Fruit fly (Drosophila melanogaster): Measurements from ENCODE around the gene Ube4A.

The Ube4A gene

dm6 chr2L:6610683-6611373 is 47.5 kb upstream of the Ube4A start, which contains the start of gene CG11050 (continued):
- TF ChIP-seq CG13894 (tag; optimal IDR thresholded peaks at IDR 0.05) (peak; percentile 73), caup (GFP tag; optimal IDR thresholded peaks at IDR 0.05; ENCODE audit: severe bottlenecking) (peak; percentile 65), gro (GFP tag; optimal IDR thresholded peaks at IDR 0.05) (peak; percentile 95), CG4854 (GFP tag; optimal IDR thresholded peaks at IDR 0.05) (peak; percentile 48), CG11695 (GFP tag; IDR thresholded peaks at IDR 0.05) (0 out of 3 replicates have a peak, but pooled peaks have one; percentile 37), CG3838 (GFP tag; optimal IDR thresholded peaks at IDR 0.05) (peak; percentile 31), HLH3B (GFP tag; IDR thresholded peaks at IDR 0.05) (peak; percentile 67), NFAT (GFP tag; IDR thresholded peaks at IDR 0.05) (peak; percentile 81), sc (optimal IDR thresholded peaks at IDR 0.05) (no peak), sc (GFP tag; optimal IDR thresholded peaks at IDR 0.05) (no peak), sima (GFP tag; optimal IDR thresholded peaks at IDR 0.05) (peak; percentile 19), NK7.1 (GFP tag; optimal IDR thresholded peaks at IDR 0.05) (peak; percentile 77), Elba2 (GFP tag; optimal IDR thresholded peaks at IDR 0.05) (peak; percentile 62), CG42726 (GFP tag; IDR thresholded peaks at IDR 0.05; ENCODE audit: partially characterized antibody) (peak; percentile 75), Dp (GFP tag; optimal IDR thresholded peaks at IDR 0.05) (peak; percentile 65), cato (GFP tag; optimal IDR thresholded peaks at IDR 0.05; ENCODE audit: borderline replicate concordance) (peak; percentile 7), Rx (GFP tag; IDR thresholded peaks at IDR 0.05) (peak; percentile 56), zen (tag; optimal IDR thresholded peaks at IDR 0.05) (peak; percentile 92), CG11093 (GFP tag; IDR thresholded peaks at IDR 0.05) (0 out of 3 replicates have a peak, but pooled peaks have one; percentile 29), CG3995 (GFP tag; optimal IDR thresholded peaks at IDR 0.05) (peak; percentile 21), CG12659 (GFP tag; optimal IDR thresholded peaks at IDR 0.05) (peak; percentile 84), pfk (GFP tag; optimal IDR thresholded peaks at IDR 0.05) (peak; percentile 23), fd102C (GFP tag; optimal IDR thresholded peaks at IDR 0.05) (no peak), CG10209 (GFP tag; optimal IDR thresholded peaks at IDR 0.05) (peak; percentile 66), otp (GFP tag; IDR thresholded peaks at IDR 0.05) (0 out of 3 replicates have a peak, but pooled peaks have one; percentile 70), ash1 (GFP tag; optimal IDR thresholded peaks at IDR 0.05) (peak; percentile 60), Hr78 (GFP tag; optimal IDR thresholded peaks at IDR 0.05) (peak in 1 of 2 experiments; percentile 61), CG9215 (GFP tag; IDR thresholded peaks at IDR 0.05) (peak; percentile 48; the same call in 1 of the 2 replicates), CG15011 (GFP tag; optimal IDR thresholded peaks at IDR 0.05) (no peak), yki (optimal IDR thresholded peaks at IDR 0.05) (no peak), pb (GFP tag; optimal IDR thresholded peaks at IDR 0.05) (peak; percentile 59), Eip74EF (GFP tag; optimal IDR thresholded peaks at IDR 0.05) (peak in 1 of 2 experiments; percentile 65), CG33557 (GFP tag; optimal IDR thresholded peaks at IDR 0.05) (peak; percentile 32), CG8924 (tag; optimal IDR thresholded peaks at IDR 0.05) (peak; percentile 59), vfl (GFP tag; optimal IDR thresholded peaks at IDR 0.05) (peak; percentile 89), bsh (GFP tag; optimal IDR thresholded peaks at IDR 0.05) (peak; percentile 0 to 75), Atf6 (GFP tag; IDR thresholded peaks at IDR 0.05) (peak; percentile 82), vnd (GFP tag; IDR thresholded peaks at IDR 0.05; ENCODE audit: partially characterized antibody) (no peak), CG13287 (GFP tag; IDR thresholded peaks at IDR 0.05; ENCODE audit: partially characterized antibody) (peak; percentile 81), CG6813 (GFP tag; optimal IDR thresholded peaks at IDR 0.05) (peak; percentile 67), Dref (GFP tag; IDR thresholded peaks at IDR 0.05) (peak; percentile 48), CG1024 (GFP tag; IDR thresholded peaks at IDR 0.05) (peak; percentile 72), CG8089 (GFP tag; optimal IDR thresholded peaks at IDR 0.05) (peak; percentile 76), CG4328 (GFP tag; optimal IDR thresholded peaks at IDR 0.05) (no peak), al (GFP tag; IDR thresholded peaks at IDR 0.05) (peak; percentile 77), ase (GFP tag; IDR thresholded peaks at IDR 0.05) (peak; percentile 45; the same call in 1 of the 3 replicates), H15 (GFP tag; IDR thresholded peaks at IDR 0.05) (peak; percentile 43; the same call in 1 of the 3 replicates), CG4282 (GFP tag; optimal IDR thresholded peaks at IDR 0.05) (peak; percentile 79)
